Worm (Caenorhabditis elegans) whole organism, L2 larva: ENCODE results near the gene K06H6.4.

Source experiments
- F13H6.1 ChIP-seq: sonication (generic microtip); optimal IDR thresholded peaks from 2 replicates; lab custom pipeline; 2016; ENCODE audit warnings: missing genetic modification characterization, missing compliant biosample characterization
- R02D3.7 ChIP-seq: fragments of 150-350 bp; optimal IDR thresholded peaks from 2 replicates; lab custom pipeline; 2014; ENCODE audit warnings: missing biosample characterization, missing genetic modification characterization
- Y55F3AM.14 ChIP-seq: fragments of 200-800 bp; sonication (Bioruptor generic); optimal IDR thresholded peaks from 2 replicates; lab custom pipeline; 2018; ENCODE audit warnings: mild to moderate bottlenecking, missing genetic modification characterization, missing compliant biosample characterization
- ZK546.5 ChIP-seq: sonication (generic microtip); optimal IDR thresholded peaks from 2 replicates; lab custom pipeline; 2017; ENCODE audit warnings: missing biosample characterization, missing genetic modification characterization
- alr-1 ChIP-seq: fragments of 150-350 bp; optimal IDR thresholded peaks from 2 replicates; lab custom pipeline; 2014; ENCODE audit warnings: missing biosample characterization, missing genetic modification characterization
- ama-1 ChIP-seq: fragments of 150-350 bp; optimal IDR thresholded peaks from 2 replicates; lab custom pipeline; 2018; ENCODE audit warnings: inconsistent platforms
- blmp-1 ChIP-seq: sonication (generic microtip); optimal IDR thresholded peaks from 2 replicates; lab custom pipeline; 2017; ENCODE audit warnings: missing genetic modification characterization, mild to moderate bottlenecking, missing compliant biosample characterization, antibody characterized with exemption, moderate library complexity; ENCODE audit not compliant: insufficient read depth
- ceh-16 ChIP-seq: fragments of 150-350 bp; optimal IDR thresholded peaks from 2 replicates; lab custom pipeline; 2014; ENCODE audit warnings: missing biosample characterization, missing genetic modification characterization
- ceh-82 ChIP-seq: fragments of 150-350 bp; optimal IDR thresholded peaks from 2 replicates; lab custom pipeline; 2014; ENCODE audit warnings: missing biosample characterization, missing genetic modification characterization
- crh-2 ChIP-seq: sonication (generic microtip); optimal IDR thresholded peaks from 2 replicates; lab custom pipeline; 2017; ENCODE audit warnings: missing biosample characterization, missing genetic modification characterization
- dmd-4 ChIP-seq: sonication (generic microtip); optimal IDR thresholded peaks from 2 replicates; lab custom pipeline; 2017; ENCODE audit warnings: missing biosample characterization, missing genetic modification characterization
- egl-27 ChIP-seq: sonication (generic microtip); optimal IDR thresholded peaks from 3 replicates; lab custom pipeline; 2017; ENCODE audit warnings: missing biosample characterization, missing genetic modification reagents, missing genetic modification characterization
- elt-1 ChIP-seq: fragments of 150-350 bp; optimal IDR thresholded peaks from 2 replicates; lab custom pipeline; 2014; ENCODE audit warnings: missing biosample characterization, missing genetic modification characterization
- elt-3 ChIP-seq: sonication (generic microtip); optimal IDR thresholded peaks from 2 replicates; lab custom pipeline; 2017; ENCODE audit warnings: missing biosample characterization, missing genetic modification characterization
- lin-39 ChIP-seq: fragments of 150-350 bp; optimal IDR thresholded peaks from 2 replicates; lab custom pipeline; 2014; ENCODE audit warnings: missing biosample characterization, missing genetic modification reagents, missing genetic modification characterization
- lsy-2 ChIP-seq, 2 experiments: fragments of 150-350 bp in 1 of 2; sonication (generic microtip) in 1 of 2; optimal IDR thresholded peaks; 2 replicates each; lab custom pipeline; 2014 to 2017; ENCODE audit warnings: missing biosample characterization in 2 of 2, missing genetic modification characterization in 2 of 2
- mab-5 ChIP-seq: fragments of 150-350 bp; optimal IDR thresholded peaks from 2 replicates; lab custom pipeline; 2014; ENCODE audit warnings: missing biosample characterization, missing genetic modification characterization
- nhr-10 ChIP-seq: sonication (generic microtip); optimal IDR thresholded peaks from 2 replicates; lab custom pipeline; 2017; ENCODE audit warnings: missing biosample characterization, missing genetic modification characterization
- nhr-21 ChIP-seq: fragments of 150-350 bp; optimal IDR thresholded peaks from 2 replicates; lab custom pipeline; 2014; ENCODE audit warnings: missing biosample characterization, missing genetic modification characterization
- nhr-23 ChIP-seq: fragments of 150-350 bp; optimal IDR thresholded peaks from 2 replicates; lab custom pipeline; 2014; ENCODE audit warnings: missing biosample characterization, missing genetic modification reagents, missing genetic modification characterization
- nhr-237 ChIP-seq: fragments of 150-350 bp; optimal IDR thresholded peaks from 2 replicates; lab custom pipeline; 2014; ENCODE audit warnings: missing biosample characterization, missing genetic modification characterization
- nhr-25 ChIP-seq: fragments of 150-350 bp; sonication (generic microtip); optimal IDR thresholded peaks from 3 replicates; lab custom pipeline; 2014; ENCODE audit warnings: missing biosample characterization, missing genetic modification characterization
- nhr-6 ChIP-seq: fragments of 150-350 bp; optimal IDR thresholded peaks from 2 replicates; lab custom pipeline; 2014; ENCODE audit warnings: missing biosample characterization, missing genetic modification characterization
- nhr-77 ChIP-seq: fragments of 150-350 bp; optimal IDR thresholded peaks from 2 replicates; lab custom pipeline; 2014; ENCODE audit warnings: missing biosample characterization, missing genetic modification characterization
- skn-1 ChIP-seq: sonication (generic microtip); optimal IDR thresholded peaks from 2 replicates; lab custom pipeline; 2017; ENCODE audit warnings: missing biosample characterization, missing genetic modification characterization
- sma-3 ChIP-seq: sonication (generic microtip); optimal IDR thresholded peaks from 2 replicates; lab custom pipeline; 2016; ENCODE audit warnings: missing genetic modification reagents, missing genetic modification characterization, missing compliant biosample characterization
- sma-9 ChIP-seq, 2 experiments: fragments of 150-350 bp in 1 of 2; sonication (generic microtip) in 1 of 2; optimal IDR thresholded peaks; 2 replicates each; lab custom pipeline; 2014 to 2016; ENCODE audit warnings: missing genetic modification characterization in 2 of 2, mild to moderate bottlenecking in 1 of 2, missing biosample characterization in 1 of 2, missing compliant biosample characterization in 1 of 2, missing genetic modification reagents in 1 of 2, moderate library complexity in 1 of 2
- snpc-4 ChIP-seq: fragments of 150-350 bp; optimal IDR thresholded peaks from 2 replicates; lab custom pipeline; 2014; ENCODE audit warnings: missing biosample characterization, missing genetic modification characterization
- unc-39 ChIP-seq: fragments of 150-350 bp; optimal IDR thresholded peaks from 2 replicates; lab custom pipeline; 2014; ENCODE audit warnings: missing biosample characterization, missing genetic modification characterization
- zag-1 ChIP-seq: fragments of 150-350 bp; optimal IDR thresholded peaks from 2 replicates; lab custom pipeline; 2014; ENCODE audit warnings: missing biosample characterization, missing genetic modification characterization
- ztf-11 ChIP-seq: sonication (generic microtip); optimal IDR thresholded peaks from 2 replicates; lab custom pipeline; 2017; ENCODE audit warnings: missing biosample characterization, missing genetic modification characterization

The K06H6.4 gene

ce11 chrV:568105-568504 is 11.0 kb upstream of the K06H6.4 start, which contains the start of gene sri-72:
Gene sri-72 (minus strand): TSS chrV:568205.
- TF ChIP-seq sma-9 (GFP tag; optimal IDR thresholded peaks at IDR 0.05; lab: Kevin White, UChicago) (no peak), sma-9 (tag; optimal IDR thresholded peaks at IDR 0.05; lab: Kevin White, UChicago) (no peak), ama-1 (lab: Kevin White, UChicago) (no peak), nhr-77 (tag; lab: Kevin White, UChicago) (no peak), ZK546.5 (tag; lab: Kevin White, UChicago) (no peak), F13H6.1 (no peak), Y55F3AM.14 (GFP tag; lab: Kevin White, UChicago) (no peak), elt-1 (tag; lab: Kevin White, UChicago) (no peak)

- TF ChIP-seq unc-39 (no peak), Y55F3AM.14 (GFP tag; lab: Kevin White, UChicago) (no peak), nhr-23 (tag; lab: Kevin White, UChicago) (no peak), elt-3 (no peak), snpc-4 (tag; lab: Kevin White, UChicago) (no peak), blmp-1 (no peak), zag-1 (tag; lab: Kevin White, UChicago) (no peak), ZK546.5 (tag; lab: Kevin White, UChicago) (no peak), nhr-77 (tag; lab: Kevin White, UChicago) (no peak), elt-1 (tag; lab: Kevin White, UChicago) (no peak), R02D3.7 (tag; lab: Kevin White, UChicago) (no peak)
- TF ChIP-seq, all 48 proteins: peak for 0
These were observed 4.4 kb upstream of the K06H6.4 start, which contains the start of gene C14C6.13 for ce11 chrV:574639-575038. Gene C14C6.13 (minus strand): TSS chrV:574739.

ce11 chrV:576070-576469 is 3.0 kb upstream of the K06H6.4 start, which contains the start of gene K06H6.5:
Gene K06H6.5 (plus strand): TSS chrV:576370.
- no peak for TF ChIP-seq F13H6.1
- TF ChIP-seq sma-3 (GFP tag; lab: Kevin White, UChicago): no peak
- no peak for TF ChIP-seq ceh-16 (tag; lab: Kevin White, UChicago)

ce11 chrV:576918-577317 is 2.2 kb upstream of the K06H6.4 start:
- no peak for TF ChIP-seq skn-1
- TF ChIP-seq nhr-237 (tag; lab: Kevin White, UChicago): no peak
- TF ChIP-seq nhr-25 (tag; lab: Kevin White, UChicago): no peak
- no peak for TF ChIP-seq nhr-77 (tag; lab: Kevin White, UChicago)
- TF ChIP-seq mab-5: no peak
- no peak for TF ChIP-seq crh-2
- TF ChIP-seq nhr-10 (tag; lab: Kevin White, UChicago): no peak
- no peak for TF ChIP-seq elt-3
- TF ChIP-seq ama-1 (lab: Kevin White, UChicago): no peak
- no peak for TF ChIP-seq ceh-16 (tag; lab: Kevin White, UChicago)
- TF ChIP-seq unc-39: no peak
- no peak for TF ChIP-seq nhr-23 (tag; lab: Kevin White, UChicago)
- TF ChIP-seq blmp-1: no peak
- TF ChIP-seq sma-9 (GFP tag; optimal IDR thresholded peaks at IDR 0.05; lab: Kevin White, UChicago): no peak
- no peak for TF ChIP-seq sma-9 (tag; optimal IDR thresholded peaks at IDR 0.05; lab: Kevin White, UChicago)
- TF ChIP-seq nhr-21 (tag; lab: Kevin White, UChicago): no peak

ce11 chrV:581616-582015 is 2.5 kb downstream of the K06H6.4 start, which contains the start of gene nstp-7:
Gene nstp-7 (plus strand): TSS chrV:581916.
- TF ChIP-seq lsy-2 (tag; optimal IDR thresholded peaks at IDR 0.05; lab: Kevin White, UChicago): no peak
- no peak for TF ChIP-seq lin-39
- no peak for TF ChIP-seq dmd-4
- TF ChIP-seq skn-1: no peak
- TF ChIP-seq mab-5: no peak
- TF ChIP-seq nhr-77 (tag; lab: Kevin White, UChicago): no peak
- no peak for TF ChIP-seq nhr-25 (tag; lab: Kevin White, UChicago)
- TF ChIP-seq nhr-23 (tag; lab: Kevin White, UChicago): no peak
- no peak for TF ChIP-seq egl-27 (tag; lab: Kevin White, UChicago)
- TF ChIP-seq alr-1 (tag; lab: Kevin White, UChicago): no peak
- TF ChIP-seq nhr-6 (tag; lab: Kevin White, UChicago): no peak
- no peak for TF ChIP-seq ceh-82 (tag; lab: Kevin White, UChicago)
- TF ChIP-seq snpc-4 (tag; lab: Kevin White, UChicago): no peak
- no peak for TF ChIP-seq Y55F3AM.14 (GFP tag; lab: Kevin White, UChicago)
- TF ChIP-seq ceh-16 (tag; lab: Kevin White, UChicago): no peak
- TF ChIP-seq nhr-10 (tag; lab: Kevin White, UChicago): no peak
- TF ChIP-seq ztf-11 (tag; lab: Kevin White, UChicago): no peak
- TF ChIP-seq blmp-1: no peak
